Fruit fly (Drosophila melanogaster) whole organism: ENCODE results near the gene CG31204.

Experiments
- CG8478 ChIP-seq: fragments of >200 bp; optimal IDR thresholded peaks from 2 replicates; lab custom pipeline; 2018; ENCODE audit warnings: inconsistent platforms
- Dll ChIP-seq: fragments of >200 bp; optimal IDR thresholded peaks from 2 replicates; lab custom pipeline; 2017
- EcR ChIP-seq, 2 experiments: fragments of >200 bp; optimal IDR thresholded peaks; 2 replicates each; lab custom pipeline; 2017; ENCODE audit warnings: missing biosample characterization in 2 of 2, missing genetic modification characterization in 2 of 2, missing genetic modification reagents in 2 of 2
- pan ChIP-seq: fragments of >200 bp; optimal IDR thresholded peaks from 2 replicates; lab custom pipeline; 2017
- psq ChIP-seq: fragments of >200 bp; optimal IDR thresholded peaks from 2 replicates; lab custom pipeline; 2017
- usp ChIP-seq: fragments of >200 bp; optimal IDR thresholded peaks from 2 replicates; lab custom pipeline; 2017; ENCODE audit warnings: missing biosample characterization, missing genetic modification characterization, mixed read lengths

Gene CG31204

dm6 chr3R:31369054-31369453, 24.3 kb downstream of the CG31204 start:
- TF ChIP-seq EcR (GFP tag; optimal IDR thresholded peaks at IDR 0.05; lab: Kevin White, UChicago) (no peak), pan (no peak), usp (GFP tag; lab: Kevin White, UChicago) (no peak), CG8478 (no peak), Dll (lab: Kevin White, UChicago) (no peak), psq (lab: Kevin White, UChicago) (no peak)

- TF ChIP-seq EcR (GFP tag; optimal IDR thresholded peaks at IDR 0.05; lab: Kevin White, UChicago) (no peak), psq (lab: Kevin White, UChicago) (no peak), pan (no peak), usp (GFP tag; lab: Kevin White, UChicago) (no peak), Dll (lab: Kevin White, UChicago) (no peak), CG8478 (no peak)
Measured at dm6 chr3R:31363615-31364014, 29.7 kb downstream of the CG31204 start.

dm6 chr3R:31346657-31347056, 46.7 kb downstream of the CG31204 start:
- no peak for TF ChIP-seq Dll (lab: Kevin White, UChicago)
- no peak for TF ChIP-seq usp (GFP tag; lab: Kevin White, UChicago)
- peak; percentile 53 for TF ChIP-seq pan

- no peak for TF ChIP-seq EcR (GFP tag; optimal IDR thresholded peaks at IDR 0.05; lab: Kevin White, UChicago)
- TF ChIP-seq CG8478: no peak
- TF ChIP-seq Dll (lab: Kevin White, UChicago): no peak
Measured at dm6 chr3R:31345626-31346025, 47.7 kb downstream of the CG31204 start.

dm6 chr3R:31342574-31342973, 50.8 kb downstream of the CG31204 start:
- TF ChIP-seq EcR (GFP tag; optimal IDR thresholded peaks at IDR 0.05; lab: Kevin White, UChicago) (no peak), CG8478 (no peak), usp (GFP tag; lab: Kevin White, UChicago) (no peak), Dll (lab: Kevin White, UChicago) (no peak), pan (no peak), psq (lab: Kevin White, UChicago) (no peak)
